Worm (Caenorhabditis elegans): ENCODE data around the gene attf-3.

- TF ChIP-seq ets-4 (tag; optimal IDR thresholded peaks at IDR 0.05) (no peak), dmd-4 (tag; optimal IDR thresholded peaks at IDR 0.05; ENCODE audit: borderline replicate concordance) (no peak), odd-2 (tag; optimal IDR thresholded peaks at IDR 0.05) (no peak), gmeb-2 (tag; optimal IDR thresholded peaks at IDR 0.05) (no peak)
Measured at ce11 chrIII:40580-41113, 45.5 kb downstream of the attf-3 start, which contains the start of gene col-88.

Data from whole organism, late embryonic.